Fruit fly (Drosophila melanogaster) whole organism, embryonic: ENCODE data around the gene IKKepsilon.
A peak's percentile ranks its signal among the peaks of the same experiment; 100 is the strongest.

Source experiments
- Bteb2 ChIP-seq: fragments of 200-800 bp; sonication (Bioruptor generic); optimal IDR thresholded peaks from 2 replicates; lab custom pipeline; 2016; ENCODE audit warnings: missing biosample characterization, missing genetic modification characterization
- C15 ChIP-seq: fragments of 200-800 bp; sonication (Bioruptor generic); IDR thresholded peaks from 3 replicates; pipeline ENCODE4 v1.3.6; 2022; ENCODE audit warnings: missing biosample characterization, missing genetic modification characterization
- CG10147 ChIP-seq: fragments of 200-800 bp; sonication (Bioruptor generic); optimal IDR thresholded peaks from 2 replicates; lab custom pipeline; 2019; ENCODE audit warnings: missing biosample characterization, mild to moderate bottlenecking, missing genetic modification characterization, moderate library complexity
- CG11247 ChIP-seq: fragments of 200-800 bp; sonication (Bioruptor generic); IDR thresholded peaks from 2 replicates; pipeline ENCODE4 v1.3.6; 2022; ENCODE audit warnings: missing biosample characterization, missing genetic modification characterization
- CG12236 ChIP-seq: fragments of 200-800 bp; sonication (Bioruptor generic); optimal IDR thresholded peaks from 2 replicates; lab custom pipeline; 2016; ENCODE audit warnings: missing biosample characterization, missing genetic modification characterization
- CG1602 ChIP-seq: fragments of 200-800 bp; sonication (Bioruptor generic); optimal IDR thresholded peaks from 3 replicates; lab custom pipeline; 2016; ENCODE audit warnings: missing biosample characterization, missing genetic modification characterization
- CG16863 ChIP-seq: fragments of 200-800 bp; sonication (Bioruptor generic); optimal IDR thresholded peaks from 3 replicates; lab custom pipeline; 2016; ENCODE audit warnings: missing biosample characterization, missing genetic modification characterization
- CG17186 ChIP-seq: fragments of 200-800 bp; sonication (Bioruptor generic); optimal IDR thresholded peaks from 3 replicates; lab custom pipeline; 2017; ENCODE audit warnings: missing biosample characterization, missing genetic modification reagents, missing genetic modification characterization
- CG17802 ChIP-seq: fragments of 200-800 bp; sonication (Bioruptor generic); optimal IDR thresholded peaks from 2 replicates; lab custom pipeline; 2018; ENCODE audit warnings: missing biosample characterization, mild to moderate bottlenecking, missing genetic modification characterization, moderate library complexity
- CG17912 ChIP-seq: fragments of 200-800 bp; sonication (Bioruptor generic); optimal IDR thresholded peaks from 2 replicates; lab custom pipeline; 2018; ENCODE audit warnings: missing biosample characterization, mild to moderate bottlenecking, missing genetic modification characterization
- CG31441 ChIP-seq: fragments of 200-800 bp; sonication (Bioruptor generic); IDR thresholded peaks from 2 replicates; pipeline ENCODE4 v1.3.6; 2022; ENCODE audit warnings: missing biosample characterization, missing genetic modification characterization
- CG6791 ChIP-seq: fragments of 200-800 bp; sonication (Bioruptor generic); IDR thresholded peaks from 3 replicates; pipeline ENCODE4 v1.3.6; 2022; ENCODE audit warnings: missing biosample characterization, missing genetic modification characterization; ENCODE audit not compliant: partially characterized antibody
- CG7372 ChIP-seq: fragments of 200-800 bp; sonication (Bioruptor generic); IDR thresholded peaks from 2 replicates; pipeline ENCODE4 v1.3.6; 2022; ENCODE audit warnings: missing biosample characterization, missing genetic modification characterization
- CG8944 ChIP-seq: fragments of 200-800 bp; sonication (Bioruptor generic); optimal IDR thresholded peaks from 3 replicates; lab custom pipeline; 2016; ENCODE audit warnings: missing biosample characterization, missing genetic modification characterization
- CG9609 ChIP-seq: fragments of 200-800 bp; sonication (Bioruptor generic); optimal IDR thresholded peaks from 3 replicates; lab custom pipeline; 2016; ENCODE audit warnings: missing biosample characterization, missing genetic modification characterization
- CTCF ChIP-seq: fragments of 200-800 bp; sonication (Bioruptor generic); optimal IDR thresholded peaks from 2 replicates; lab custom pipeline; 2017; ENCODE audit warnings: missing biosample characterization, mild to moderate bottlenecking, missing genetic modification characterization, moderate library complexity
- CrebB ChIP-seq: fragments of 200-800 bp; sonication (Bioruptor generic); optimal IDR thresholded peaks from 3 replicates; lab custom pipeline; 2018; ENCODE audit warnings: missing biosample characterization, mild to moderate bottlenecking, missing genetic modification characterization
- D ChIP-seq, 2 experiments: fragments of 200-800 bp in 1 of 2; fragments of >200 bp in 1 of 2; sonication (Bioruptor generic) in 1 of 2; optimal IDR thresholded peaks; 2 replicates in 1 of 2; 3 replicates in 1 of 2; lab custom pipeline; 2017; ENCODE audit warnings: mild to moderate bottlenecking in 1 of 2, missing biosample characterization in 1 of 2, missing genetic modification characterization in 1 of 2, missing genetic modification reagents in 1 of 2
- D19B ChIP-seq: fragments of 200-800 bp; sonication (Bioruptor generic); optimal IDR thresholded peaks from 2 replicates; lab custom pipeline; 2017; ENCODE audit warnings: missing biosample characterization, mild to moderate bottlenecking, missing genetic modification characterization
- Deaf1 ChIP-seq: fragments of 200-800 bp; optimal IDR thresholded peaks from 3 replicates; lab custom pipeline; 2019; ENCODE audit warnings: missing biosample characterization, mild to moderate bottlenecking, missing genetic modification characterization, moderate library complexity
- Dip3 ChIP-seq: fragments of 200-800 bp; sonication (Bioruptor generic); optimal IDR thresholded peaks from 3 replicates; lab custom pipeline; 2016; ENCODE audit warnings: missing biosample characterization, missing genetic modification characterization
- Fer2 ChIP-seq: fragments of 200-800 bp; sonication (Bioruptor generic); optimal IDR thresholded peaks from 2 replicates; lab custom pipeline; 2018; ENCODE audit warnings: missing biosample characterization, mild to moderate bottlenecking, missing genetic modification characterization, moderate library complexity
- Hsf ChIP-seq: fragments of 200-800 bp; sonication (Bioruptor generic); optimal IDR thresholded peaks from 3 replicates; lab custom pipeline; 2016; ENCODE audit warnings: missing biosample characterization, missing genetic modification characterization
- Myb ChIP-seq: fragments of 200-800 bp; sonication (Bioruptor generic); optimal IDR thresholded peaks from 2 replicates; lab custom pipeline; 2016; ENCODE audit warnings: missing biosample characterization, missing genetic modification characterization
- Nf-YA ChIP-seq: fragments of 200-800 bp; sonication (Bioruptor generic); IDR thresholded peaks from 2 replicates; pipeline ENCODE4 v1.3.6; 2022; ENCODE audit warnings: missing biosample characterization, missing genetic modification characterization
- Oli ChIP-seq: fragments of 200-800 bp; sonication (Bioruptor generic); optimal IDR thresholded peaks from 2 replicates; lab custom pipeline; 2018; ENCODE audit warnings: missing biosample characterization, mild to moderate bottlenecking, missing genetic modification characterization, moderate library complexity
- Six4 ChIP-seq: fragments of 200-800 bp; sonication (Bioruptor generic); optimal IDR thresholded peaks from 2 replicates; lab custom pipeline; 2016; ENCODE audit warnings: missing biosample characterization, missing genetic modification characterization
- TFAM ChIP-seq: fragments of 200-800 bp; sonication (Bioruptor generic); optimal IDR thresholded peaks from 2 replicates; lab custom pipeline; 2017; ENCODE audit warnings: missing biosample characterization, missing genetic modification characterization, inconsistent platforms
- ac ChIP-seq: fragments of 200-800 bp; sonication (Bioruptor generic); optimal IDR thresholded peaks from 3 replicates; lab custom pipeline; 2017; ENCODE audit warnings: missing biosample characterization, mild to moderate bottlenecking, missing genetic modification characterization
- dan ChIP-seq: fragments of 200-800 bp; sonication (Bioruptor generic); IDR thresholded peaks from 2 replicates; pipeline ENCODE4 v1.3.6; 2022; ENCODE audit warnings: missing biosample characterization, missing genetic modification characterization
- dati ChIP-seq: fragments of 200-800 bp; sonication (Bioruptor generic); IDR thresholded peaks from 2 replicates; pipeline ENCODE4 v1.3.6; 2022; ENCODE audit warnings: missing biosample characterization, missing genetic modification characterization
- dmrt99B ChIP-seq: fragments of 200-800 bp; sonication (Bioruptor generic); optimal IDR thresholded peaks from 2 replicates; lab custom pipeline; 2018; ENCODE audit warnings: missing biosample characterization, mild to moderate bottlenecking, missing genetic modification characterization, moderate library complexity
- esg ChIP-seq: fragments of 200-800 bp; sonication (Bioruptor generic); conservative IDR thresholded peaks from 2 replicates; pipeline ENCODE4 v1.3.6; 2022; ENCODE audit warnings: missing biosample characterization, missing genetic modification characterization
- gcm ChIP-seq: fragments of 200-800 bp; sonication (Bioruptor generic); optimal IDR thresholded peaks from 2 replicates; lab custom pipeline; 2019; ENCODE audit warnings: missing biosample characterization, mild to moderate bottlenecking, missing genetic modification characterization, moderate library complexity
- gem ChIP-seq: fragments of 200-800 bp; sonication (Bioruptor generic); optimal IDR thresholded peaks from 2 replicates; lab custom pipeline; 2019; ENCODE audit warnings: missing biosample characterization, mild to moderate bottlenecking, missing genetic modification characterization, moderate library complexity
- hkb ChIP-seq, 2 experiments: fragments of 200-800 bp in 1 of 2; fragments of >200 bp in 1 of 2; sonication (Bioruptor generic) in 1 of 2; IDR thresholded peaks in 1 of 2; optimal IDR thresholded peaks in 1 of 2; 2 replicates each; pipeline versions ENCODE4 v1.3.6 to Lab custom; 2017 to 2022; ENCODE audit warnings: missing biosample characterization in 1 of 2, missing genetic modification characterization in 1 of 2
- jing ChIP-seq: fragments of 200-800 bp; sonication (Bioruptor generic); optimal IDR thresholded peaks from 2 replicates; lab custom pipeline; 2018; ENCODE audit warnings: missing biosample characterization, mild to moderate bottlenecking, missing genetic modification characterization
- kah ChIP-seq: fragments of 200-800 bp; sonication (Bioruptor generic); optimal IDR thresholded peaks from 2 replicates; lab custom pipeline; 2018; ENCODE audit warnings: missing biosample characterization, mild to moderate bottlenecking, missing genetic modification characterization
- knrl ChIP-seq: fragments of 200-800 bp; sonication (Bioruptor generic); IDR thresholded peaks from 3 replicates; pipeline ENCODE4 v1.3.6; 2022; ENCODE audit warnings: missing biosample characterization, missing genetic modification characterization; ENCODE audit not compliant: partially characterized antibody
- mirr ChIP-seq: fragments of 200-800 bp; sonication (Bioruptor generic); optimal IDR thresholded peaks from 3 replicates; lab custom pipeline; 2018; ENCODE audit warnings: missing biosample characterization, mild to moderate bottlenecking, missing genetic modification characterization
- nerfin-2 ChIP-seq: fragments of 200-800 bp; sonication (Bioruptor generic); IDR thresholded peaks from 2 replicates; pipeline ENCODE4 v1.3.6; 2022; ENCODE audit warnings: missing biosample characterization, missing genetic modification characterization; ENCODE audit not compliant: partially characterized antibody
- onecut ChIP-seq: fragments of 200-800 bp; sonication (Bioruptor generic); IDR thresholded peaks from 2 replicates; pipeline ENCODE4 v1.3.6; 2022; ENCODE audit warnings: missing biosample characterization, missing genetic modification characterization
- scrt ChIP-seq: fragments of 200-800 bp; sonication (Bioruptor generic); optimal IDR thresholded peaks from 2 replicates; lab custom pipeline; 2018; ENCODE audit warnings: missing biosample characterization, mild to moderate bottlenecking, missing genetic modification characterization, moderate library complexity
- slbo ChIP-seq: fragments of 200-800 bp; sonication (Bioruptor generic); IDR thresholded peaks from 2 replicates; pipeline ENCODE4 v1.3.6; 2022; ENCODE audit warnings: missing biosample characterization, missing genetic modification characterization
- so ChIP-seq: fragments of 200-800 bp; sonication (Bioruptor generic); IDR thresholded peaks from 3 replicates; pipeline ENCODE4 v1.3.6; 2022; ENCODE audit warnings: missing biosample characterization, missing genetic modification characterization
- stwl ChIP-seq: fragments of 200-800 bp; sonication (Bioruptor generic); optimal IDR thresholded peaks from 3 replicates; lab custom pipeline; 2018; ENCODE audit warnings: missing biosample characterization, mild to moderate bottlenecking, missing genetic modification characterization, moderate library complexity
- sug ChIP-seq: fragments of 200-800 bp; optimal IDR thresholded peaks from 2 replicates; lab custom pipeline; 2019; ENCODE audit warnings: missing biosample characterization, mild to moderate bottlenecking, missing genetic modification characterization, moderate library complexity
- toy ChIP-seq: fragments of 200-800 bp; sonication (Bioruptor generic); IDR thresholded peaks from 2 replicates; pipeline ENCODE4 v1.3.6; 2022; ENCODE audit warnings: missing biosample characterization, missing genetic modification characterization

IKKepsilon gene

DNA sequence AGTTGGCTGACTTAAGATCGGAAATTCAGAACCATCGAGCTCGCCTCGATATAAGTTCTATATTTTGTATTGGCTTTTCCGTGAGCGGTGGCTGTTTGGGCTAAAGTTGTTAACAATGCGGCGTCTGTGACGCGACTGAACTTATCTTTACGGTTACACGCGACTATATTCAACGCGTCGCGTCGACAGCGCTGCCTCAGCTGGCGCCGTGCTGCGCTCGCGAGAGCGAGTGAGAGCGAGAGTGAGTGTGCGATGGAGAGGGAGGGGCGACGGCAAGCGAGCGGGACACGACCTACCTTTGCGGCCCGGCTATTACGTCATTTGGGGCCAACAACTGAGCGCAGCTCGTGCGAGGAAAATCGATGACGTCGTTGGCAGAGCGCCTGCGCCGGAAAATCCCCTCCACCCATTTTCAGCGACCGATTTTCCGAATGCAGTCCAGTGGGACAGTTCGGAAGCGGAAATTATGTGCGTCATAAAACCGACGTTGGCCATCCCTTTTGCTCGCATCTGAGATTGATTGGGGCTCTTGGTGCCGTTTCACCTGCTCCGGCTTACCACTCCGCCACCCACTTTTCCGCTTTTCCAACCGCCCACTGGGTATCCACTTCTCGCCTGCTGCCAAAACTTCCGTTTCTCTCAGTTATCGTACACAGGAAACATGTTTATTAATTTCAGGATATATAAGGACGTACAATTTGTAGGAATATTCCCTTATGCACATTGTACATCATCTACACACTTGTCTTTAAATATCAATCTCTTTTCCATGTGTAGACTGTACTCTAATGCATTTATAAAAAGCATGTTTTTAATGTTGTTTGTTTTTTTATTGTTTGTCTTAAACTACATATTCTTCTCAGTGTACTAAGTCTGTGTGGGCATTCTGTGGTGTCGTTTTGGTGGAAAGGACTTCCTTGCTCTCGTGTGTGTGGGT lies 38.9 kb downstream of the IKKepsilon start, which contains the start of gene Hr38 (continued):
- TF ChIP-seq CG1602 (GFP tag; lab: Kevin White, UChicago), result peak; percentile 8
- no peak for TF ChIP-seq gcm
- TF ChIP-seq CG17186 (GFP tag; lab: Kevin White, UChicago), result no peak
- TF ChIP-seq sug, result no peak
- TF ChIP-seq Dip3 (GFP tag; lab: Kevin White, UChicago), result peak; percentile 50
- no peak for TF ChIP-seq D (optimal IDR thresholded peaks at IDR 0.05; lab: Kevin White, UChicago)
- TF ChIP-seq D (GFP tag; optimal IDR thresholded peaks at IDR 0.05; lab: Kevin White, UChicago), result no peak
- TF ChIP-seq D19B, result peak; percentile 55
- peak; percentile 97 for TF ChIP-seq Deaf1 (tag; lab: Kevin White, UChicago)
- no peak for TF ChIP-seq CG7372 (GFP tag; lab: Robert Waterston, UW)
- peak; percentile 69 for TF ChIP-seq gem
- peak; percentile 47 for TF ChIP-seq Oli (tag; lab: Kevin White, UChicago)
- no peak for TF ChIP-seq CTCF (GFP tag; lab: Kevin White, UChicago)
- peak; percentile 98 for TF ChIP-seq onecut
- no peak for TF ChIP-seq dati (GFP tag; lab: Robert Waterston, UW)
- no peak for TF ChIP-seq ac
- TF ChIP-seq knrl (GFP tag; lab: Robert Waterston, UW), result no peak; the same call in 2 of the 3 replicates
- TF ChIP-seq scrt (GFP tag; lab: Kevin White, UChicago), result peak; percentile 69
- TF ChIP-seq Myb (GFP tag; lab: Kevin White, UChicago), result peak; percentile 37
- TF ChIP-seq dan, result no peak
- TF ChIP-seq CG17802 (tag; lab: Kevin White, UChicago), result no peak
- TF ChIP-seq dmrt99B (tag; lab: Kevin White, UChicago), result peak; percentile 73
- TF ChIP-seq CG10147 (GFP tag; lab: Kevin White, UChicago), result peak; percentile 29
- TF ChIP-seq Fer2 (tag; lab: Kevin White, UChicago), result peak; percentile 26
- TF ChIP-seq CG31441 (GFP tag; lab: Robert Waterston, UW), result no peak
- TF ChIP-seq CG9609, result peak; percentile 13
- peak; percentile 30 for TF ChIP-seq mirr (GFP tag; lab: Kevin White, UChicago)
- TF ChIP-seq CG12236, result no peak
- no peak for TF ChIP-seq CG6791 (GFP tag; lab: Robert Waterston, UW)
- peak; percentile 12 for TF ChIP-seq CrebB (tag; lab: Kevin White, UChicago)
- no peak for TF ChIP-seq stwl (tag; lab: Kevin White, UChicago)
- peak; percentile 18 for TF ChIP-seq Six4 (GFP tag; lab: Kevin White, UChicago)
- peak; percentile 51 for TF ChIP-seq Hsf (GFP tag; lab: Kevin White, UChicago)
- no peak for TF ChIP-seq nerfin-2 (GFP tag; lab: Robert Waterston, UW)
- TF ChIP-seq C15 (GFP tag; lab: Robert Waterston, UW), result no peak
- peak; percentile 18 for TF ChIP-seq jing (GFP tag; lab: Kevin White, UChicago)
- no peak for TF ChIP-seq TFAM (GFP tag; lab: Kevin White, UChicago)
- no peak for TF ChIP-seq toy (GFP tag; lab: Robert Waterston, UW)
- no peak for TF ChIP-seq hkb (optimal IDR thresholded peaks at IDR 0.05; lab: Kevin White, UChicago)
- peak; percentile 51; the same call in 1 of the 2 replicates for TF ChIP-seq hkb (GFP tag; IDR thresholded peaks at IDR 0.05; lab: Robert Waterston, UW)
- TF ChIP-seq CG11247 (GFP tag; lab: Robert Waterston, UW), result no peak; the same call in 1 of the 2 replicates
- no peak for TF ChIP-seq CG16863 (GFP tag; lab: Kevin White, UChicago)
- TF ChIP-seq Bteb2 (GFP tag; lab: Kevin White, UChicago), result no peak
- TF ChIP-seq CG8944 (GFP tag; lab: Kevin White, UChicago), result no peak
- TF ChIP-seq CG17912, result no peak
- TF ChIP-seq kah (GFP tag; lab: Kevin White, UChicago), result no peak
- TF ChIP-seq Nf-YA (GFP tag; lab: Robert Waterston, UW), result no peak
- no peak for TF ChIP-seq esg (GFP tag; lab: Robert Waterston, UW)
- TF ChIP-seq slbo (GFP tag; lab: Robert Waterston, UW), result peak; percentile 72
- TF ChIP-seq so (GFP tag; lab: Robert Waterston, UW), result no peak
